Worm (Caenorhabditis elegans) whole organism, young adult: Measurements from ENCODE around the gene ttr-19.

Experiments used
- B0019.2 ChIP-seq: fragments of 200-800 bp; sonication (Bioruptor generic); conservative IDR thresholded peaks from 2 replicates; pipeline ENCODE4 v1.3.6; 2022; ENCODE audit warnings: missing genetic modification reagents, missing genetic modification characterization, missing compliant biosample characterization
- B0261.1 ChIP-seq: sonication (generic microtip); optimal IDR thresholded peaks from 2 replicates; lab custom pipeline; 2016; ENCODE audit warnings: mild to moderate bottlenecking, missing genetic modification characterization, moderate library complexity, missing compliant biosample characterization
- B0336.3 ChIP-seq: fragments of 200-800 bp; sonication (Bioruptor generic); IDR thresholded peaks from 2 replicates; pipeline ENCODE4 v1.3.6; 2022; ENCODE audit warnings: missing genetic modification characterization, missing compliant biosample characterization
- C17E4.6 ChIP-seq: fragments of 200-800 bp; sonication (Bioruptor generic); IDR thresholded peaks from 2 replicates; pipeline ENCODE4 v1.3.6; 2022; ENCODE audit warnings: missing genetic modification reagents, missing genetic modification characterization, missing compliant biosample characterization
- F33H1.4 ChIP-seq: fragments of 200-800 bp; sonication (Bioruptor generic); IDR thresholded peaks from 2 replicates; pipeline ENCODE4 v1.3.6; 2022; ENCODE audit warnings: missing genetic modification reagents, missing genetic modification characterization, missing compliant biosample characterization
- F37B4.10 ChIP-seq: fragments of 200-800 bp; sonication (Bioruptor generic); IDR thresholded peaks from 2 replicates; pipeline ENCODE4 v1.3.6; 2022; ENCODE audit warnings: missing genetic modification characterization, missing compliant biosample characterization
- F57C9.4 ChIP-seq: sonication (generic microtip); optimal IDR thresholded peaks from 2 replicates; lab custom pipeline; 2017; ENCODE audit warnings: mild to moderate bottlenecking, missing genetic modification characterization, missing compliant biosample characterization
- K11D2.4 ChIP-seq: fragments of 200-800 bp; sonication (Bioruptor generic); IDR thresholded peaks from 2 replicates; pipeline ENCODE4 v1.3.6; 2022; ENCODE audit warnings: missing genetic modification reagents, missing genetic modification characterization, missing compliant biosample characterization
- K12H6.12 ChIP-seq: fragments of 200-800 bp; sonication (Bioruptor generic); optimal IDR thresholded peaks from 2 replicates; lab custom pipeline; 2018; ENCODE audit warnings: mild to moderate bottlenecking, missing genetic modification characterization, missing compliant biosample characterization
- akir-1 ChIP-seq: fragments of 200-800 bp; sonication (Bioruptor generic); optimal IDR thresholded peaks from 2 replicates; lab custom pipeline; 2018; ENCODE audit warnings: mild to moderate bottlenecking, missing genetic modification characterization, moderate library complexity, missing compliant biosample characterization
- ama-1 ChIP-seq, 3 experiments: fragments of 150-350 bp in 1 of 3; sonication (generic microtip) in 2 of 3; optimal IDR thresholded peaks; 2 replicates each; lab custom pipeline; 2014 to 2018; ENCODE audit warnings: missing biosample characterization in 2 of 3, missing genetic modification characterization in 2 of 3, missing genetic modification reagents in 2 of 3
- ccch-3 ChIP-seq: fragments of 200-800 bp; sonication (Bioruptor generic); optimal IDR thresholded peaks from 2 replicates; lab custom pipeline; 2018; ENCODE audit warnings: mild to moderate bottlenecking, missing genetic modification characterization, missing compliant biosample characterization
- cebp-2 ChIP-seq: fragments of 200-800 bp; sonication (Bioruptor generic); IDR thresholded peaks from 2 replicates; pipeline ENCODE4 v1.3.6; 2022; ENCODE audit warnings: missing genetic modification characterization, missing compliant biosample characterization
- ceh-100 ChIP-seq: fragments of 200-800 bp; sonication (Bioruptor generic); IDR thresholded peaks from 2 replicates; pipeline ENCODE4 v1.3.6; 2022; ENCODE audit warnings: missing genetic modification reagents, missing genetic modification characterization, missing compliant biosample characterization
- ceh-79 ChIP-seq: sonication (generic microtip); optimal IDR thresholded peaks from 2 replicates; lab custom pipeline; 2017; ENCODE audit warnings: mild to moderate bottlenecking, missing genetic modification characterization, missing compliant biosample characterization
- die-1 ChIP-seq: sonication (generic microtip); optimal IDR thresholded peaks from 2 replicates; lab custom pipeline; 2016; ENCODE audit warnings: missing genotype, mild to moderate bottlenecking, missing genetic modification characterization, missing compliant biosample characterization
- dpff-1 ChIP-seq: sonication (generic microtip); optimal IDR thresholded peaks from 2 replicates; lab custom pipeline; 2017; ENCODE audit warnings: mild to moderate bottlenecking, missing genetic modification characterization, missing compliant biosample characterization
- dpl-1 ChIP-seq: fragments of 150-350 bp; optimal IDR thresholded peaks from 2 replicates; lab custom pipeline; 2014; ENCODE audit warnings: missing biosample characterization, missing genetic modification reagents, missing genetic modification characterization
- efl-1 ChIP-seq: fragments of 150-350 bp; optimal IDR thresholded peaks from 2 replicates; lab custom pipeline; 2014; ENCODE audit warnings: missing biosample characterization, missing genetic modification reagents, missing genetic modification characterization
- egl-44 ChIP-seq: fragments of 200-800 bp; sonication (Bioruptor generic); IDR thresholded peaks from 2 replicates; pipeline ENCODE4 v1.3.6; 2022; ENCODE audit warnings: missing genetic modification reagents, missing genetic modification characterization, missing compliant biosample characterization
- ekl-4 ChIP-seq: fragments of 200-800 bp; sonication (Bioruptor generic); IDR thresholded peaks from 2 replicates; pipeline ENCODE4 v1.3.6; 2022; ENCODE audit warnings: missing genetic modification reagents, missing genetic modification characterization, missing compliant biosample characterization
- hmg-1.2 ChIP-seq: fragments of 200-800 bp; sonication (Bioruptor generic); IDR thresholded peaks from 2 replicates; pipeline ENCODE4 v1.3.6; 2022; ENCODE audit warnings: missing genetic modification reagents, missing genetic modification characterization, missing compliant biosample characterization
- let-607 ChIP-seq, 2 experiments: fragments of 200-800 bp in 1 of 2; sonication (Bioruptor generic) in 1 of 2; sonication (generic microtip) in 1 of 2; optimal IDR thresholded peaks; 2 replicates each; lab custom pipeline; 2016 to 2018; ENCODE audit warnings: mild to moderate bottlenecking in 2 of 2, missing compliant biosample characterization in 2 of 2, missing genetic modification characterization in 2 of 2, moderate library complexity in 2 of 2, missing genotype in 1 of 2
- madf-8 ChIP-seq: fragments of 200-800 bp; sonication (Bioruptor generic); conservative IDR thresholded peaks from 2 replicates; pipeline ENCODE4 v1.3.6; 2022; ENCODE audit warnings: missing genetic modification reagents, missing genetic modification characterization, missing compliant biosample characterization
- mes-4 ChIP-seq: sonication (generic microtip); optimal IDR thresholded peaks from 2 replicates; lab custom pipeline; 2016; ENCODE audit warnings: missing genotype, missing genetic modification characterization, missing compliant biosample characterization
- mxl-1 ChIP-seq: sonication (generic microtip); optimal IDR thresholded peaks from 2 replicates; lab custom pipeline; 2016; ENCODE audit warnings: missing genetic modification characterization, missing compliant biosample characterization
- nhr-80 ChIP-seq: sonication (generic microtip); optimal IDR thresholded peaks from 2 replicates; lab custom pipeline; 2016; ENCODE audit warnings: missing genetic modification characterization, missing compliant biosample characterization
- pbrm-1 ChIP-seq: fragments of 200-800 bp; sonication (Bioruptor generic); IDR thresholded peaks from 2 replicates; pipeline ENCODE4 v1.3.6; 2022; ENCODE audit warnings: missing genetic modification reagents, missing genetic modification characterization, missing compliant biosample characterization
- rcor-1 ChIP-seq: fragments of 200-800 bp; sonication (Bioruptor generic); IDR thresholded peaks from 2 replicates; pipeline ENCODE4 v1.3.6; 2022; ENCODE audit warnings: missing genetic modification reagents, missing genetic modification characterization, missing compliant biosample characterization
- sea-2 ChIP-seq: fragments of 200-800 bp; sonication (Bioruptor generic); IDR thresholded peaks from 2 replicates; pipeline ENCODE4 v1.3.6; 2022; ENCODE audit warnings: missing genetic modification characterization, missing compliant biosample characterization
- sptf-2 ChIP-seq: fragments of 200-800 bp; sonication (Bioruptor generic); optimal IDR thresholded peaks from 2 replicates; lab custom pipeline; 2018; ENCODE audit warnings: mild to moderate bottlenecking, missing genetic modification characterization, missing compliant biosample characterization
- tbx-9 ChIP-seq: sonication (generic microtip); optimal IDR thresholded peaks from 2 replicates; lab custom pipeline; 2016; ENCODE audit warnings: borderline replicate concordance, missing genetic modification characterization, inconsistent platforms, missing compliant biosample characterization
- xnd-1 ChIP-seq: sonication (generic microtip); optimal IDR thresholded peaks from 2 replicates; lab custom pipeline; 2016; ENCODE audit warnings: missing genotype, missing genetic modification reagents, missing genetic modification characterization, missing compliant biosample characterization
- zfh-2 ChIP-seq: fragments of 200-800 bp; sonication (Bioruptor generic); conservative IDR thresholded peaks from 2 replicates; pipeline ENCODE4 v1.3.6; 2022; ENCODE audit warnings: missing genetic modification reagents, missing genetic modification characterization, missing compliant biosample characterization
- zim-3 ChIP-seq: sonication (generic microtip); optimal IDR thresholded peaks from 2 replicates; lab custom pipeline; 2017; ENCODE audit warnings: mild to moderate bottlenecking, missing genetic modification characterization, moderate library complexity, missing compliant biosample characterization
- ztf-18 ChIP-seq: sonication (generic microtip); optimal IDR thresholded peaks from 2 replicates; lab custom pipeline; 2016; ENCODE audit warnings: missing genotype, mild to moderate bottlenecking, missing genetic modification characterization, missing compliant biosample characterization

Gene ttr-19

ce11 chrV:10198386-10198785, 28.8 kb downstream of the ttr-19 start, which contains the start of gene ZK856.6:
Gene ZK856.6, plus strand, starts transcription at chrV:10198686.
- TF ChIP-seq ama-1 (optimal IDR thresholded peaks at IDR 0.05; lab: Kevin White, UChicago) (no peak), ama-1 (GFP tag; optimal IDR thresholded peaks at IDR 0.05; lab: Kevin White, UChicago) (no peak), hmg-1.2 (GFP tag; lab: Robert Waterston, UW) (no peak), zfh-2 (GFP tag; lab: Robert Waterston, UW) (no peak), rcor-1 (GFP tag; lab: Robert Waterston, UW) (no peak), pbrm-1 (GFP tag; lab: Robert Waterston, UW) (no peak), B0019.2 (GFP tag; lab: Robert Waterston, UW) (no peak), egl-44 (GFP tag; lab: Robert Waterston, UW) (no peak), akir-1 (GFP tag; lab: Kevin White, UChicago) (no peak), ceh-100 (GFP tag; lab: Robert Waterston, UW) (no peak), F37B4.10 (GFP tag; lab: Robert Waterston, UW) (no peak), dpl-1 (GFP tag; lab: Kevin White, UChicago) (no peak), sptf-2 (no peak), ekl-4 (no peak), zim-3 (no peak), dpff-1 (tag; lab: Kevin White, UChicago) (no peak), F57C9.4 (tag; lab: Kevin White, UChicago) (no peak), xnd-1 (tag; lab: Kevin White, UChicago) (no peak), B0261.1 (no peak), madf-8 (GFP tag; lab: Robert Waterston, UW) (no peak), K11D2.4 (GFP tag; lab: Robert Waterston, UW) (no peak)

- TF ChIP-seq ceh-79 (tag; lab: Kevin White, UChicago) (no peak), nhr-80 (tag; lab: Kevin White, UChicago) (peak; percentile 23), cebp-2 (GFP tag; lab: Robert Waterston, UW) (no peak), K11D2.4 (GFP tag; lab: Robert Waterston, UW) (no peak), B0336.3 (GFP tag; lab: Robert Waterston, UW) (no peak), C17E4.6 (GFP tag; lab: Robert Waterston, UW) (no peak)
- TF ChIP-seq, all 124 proteins: peak for 1
Observed at ce11 chrV:10191242-10191641, 36.0 kb downstream of the ttr-19 start.

DNA sequence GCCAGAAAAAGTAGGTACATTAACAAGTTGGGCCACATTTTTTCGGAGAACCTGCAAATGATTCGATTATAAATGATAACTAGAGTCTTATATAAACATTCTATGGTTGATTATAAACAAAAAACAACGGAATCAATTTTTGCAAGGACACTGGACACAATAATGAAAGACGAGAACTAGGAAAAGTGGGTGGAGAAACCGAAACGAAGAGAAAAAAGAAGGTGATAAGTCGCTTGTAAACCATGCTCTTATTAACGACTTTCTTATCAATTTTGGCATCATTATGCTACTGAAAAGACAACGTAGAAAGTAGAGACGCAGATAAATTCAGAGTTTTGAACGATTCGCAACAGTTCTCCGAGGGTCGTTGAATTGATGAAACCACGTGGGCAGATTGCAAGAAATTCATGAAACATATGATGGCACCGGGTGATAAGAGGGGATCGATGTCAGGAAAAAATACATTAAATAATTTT, 37.1 kb downstream of the ttr-19 start, which contains the start of gene ZK856.5:
TSS of gene ZK856.5 (minus strand) at position 51 of the 476 bp plus-strand sequence.
- TF ChIP-seq mxl-1 (no peak), nhr-80 (tag; lab: Kevin White, UChicago) (peak; percentile 69), mes-4 (tag; lab: Kevin White, UChicago) (no peak), efl-1 (no peak), ztf-18 (tag; lab: Kevin White, UChicago) (no peak), die-1 (tag; lab: Kevin White, UChicago) (no peak), tbx-9 (no peak), let-607 (tag; optimal IDR thresholded peaks at IDR 0.05; lab: Kevin White, UChicago) (peak in 1 of 2 experiments; percentile 16), F33H1.4 (GFP tag; lab: Robert Waterston, UW) (no peak), K12H6.12 (tag; lab: Kevin White, UChicago) (no peak)

- TF ChIP-seq sea-2 (GFP tag; lab: Robert Waterston, UW) (no peak), ccch-3 (no peak)
Observed at ce11 chrV:10185719-10186118, 41.5 kb downstream of the ttr-19 start, which contains the start of gene ZK856.18. Gene ZK856.18, minus strand, starts transcription at chrV:10186007.
